Worm (Caenorhabditis elegans) whole organism, L2 larva: ENCODE data around the gene pot-1.

Source experiments
- C34F6.9 ChIP-seq: fragments of 150-350 bp; optimal IDR thresholded peaks from 2 replicates; lab custom pipeline; 2014; ENCODE audit warnings: missing biosample characterization, missing genetic modification characterization
- F13H6.1 ChIP-seq: sonication (generic microtip); optimal IDR thresholded peaks from 2 replicates; lab custom pipeline; 2016; ENCODE audit warnings: missing genetic modification characterization, missing compliant biosample characterization
- Y55F3AM.14 ChIP-seq: fragments of 200-800 bp; sonication (Bioruptor generic); optimal IDR thresholded peaks from 2 replicates; lab custom pipeline; 2018; ENCODE audit warnings: mild to moderate bottlenecking, missing genetic modification characterization, missing compliant biosample characterization
- alr-1 ChIP-seq: fragments of 150-350 bp; optimal IDR thresholded peaks from 2 replicates; lab custom pipeline; 2014; ENCODE audit warnings: missing biosample characterization, missing genetic modification characterization
- aly-2 ChIP-seq: fragments of 150-350 bp; optimal IDR thresholded peaks from 2 replicates; lab custom pipeline; 2014; ENCODE audit warnings: missing biosample characterization, missing genetic modification characterization
- ama-1 ChIP-seq: fragments of 150-350 bp; optimal IDR thresholded peaks from 2 replicates; lab custom pipeline; 2018; ENCODE audit warnings: inconsistent platforms
- blmp-1 ChIP-seq: sonication (generic microtip); optimal IDR thresholded peaks from 2 replicates; lab custom pipeline; 2017; ENCODE audit warnings: missing genetic modification characterization, mild to moderate bottlenecking, missing compliant biosample characterization, antibody characterized with exemption, moderate library complexity; ENCODE audit not compliant: insufficient read depth
- ceh-16 ChIP-seq: fragments of 150-350 bp; optimal IDR thresholded peaks from 2 replicates; lab custom pipeline; 2014; ENCODE audit warnings: missing biosample characterization, missing genetic modification characterization
- ceh-82 ChIP-seq: fragments of 150-350 bp; optimal IDR thresholded peaks from 2 replicates; lab custom pipeline; 2014; ENCODE audit warnings: missing biosample characterization, missing genetic modification characterization
- crh-2 ChIP-seq: sonication (generic microtip); optimal IDR thresholded peaks from 2 replicates; lab custom pipeline; 2017; ENCODE audit warnings: missing biosample characterization, missing genetic modification characterization
- dmd-4 ChIP-seq: sonication (generic microtip); optimal IDR thresholded peaks from 2 replicates; lab custom pipeline; 2017; ENCODE audit warnings: missing biosample characterization, missing genetic modification characterization
- egl-27 ChIP-seq: sonication (generic microtip); optimal IDR thresholded peaks from 3 replicates; lab custom pipeline; 2017; ENCODE audit warnings: missing biosample characterization, missing genetic modification reagents, missing genetic modification characterization
- elt-3 ChIP-seq: sonication (generic microtip); optimal IDR thresholded peaks from 2 replicates; lab custom pipeline; 2017; ENCODE audit warnings: missing biosample characterization, missing genetic modification characterization
- fos-1 ChIP-seq: fragments of 150-350 bp; optimal IDR thresholded peaks from 2 replicates; lab custom pipeline; 2014; ENCODE audit warnings: missing biosample characterization, missing genetic modification characterization
- gmeb-1 ChIP-seq: fragments of 150-350 bp; optimal IDR thresholded peaks from 2 replicates; lab custom pipeline; 2014; ENCODE audit warnings: missing biosample characterization, missing genetic modification characterization
- lin-11 ChIP-seq: fragments of 150-350 bp; sonication (generic microtip); optimal IDR thresholded peaks from 2 replicates; lab custom pipeline; 2014; ENCODE audit warnings: missing biosample characterization, missing genetic modification characterization, inconsistent platforms, mixed read lengths
- lin-13 ChIP-seq: fragments of 150-350 bp; optimal IDR thresholded peaks from 2 replicates; lab custom pipeline; 2014; ENCODE audit warnings: missing biosample characterization, missing genetic modification reagents, missing genetic modification characterization
- lin-39 ChIP-seq: fragments of 150-350 bp; optimal IDR thresholded peaks from 2 replicates; lab custom pipeline; 2014; ENCODE audit warnings: missing biosample characterization, missing genetic modification reagents, missing genetic modification characterization
- lsy-2 ChIP-seq, 2 experiments: fragments of 150-350 bp in 1 of 2; sonication (generic microtip) in 1 of 2; optimal IDR thresholded peaks; 2 replicates each; lab custom pipeline; 2014 to 2017; ENCODE audit warnings: missing biosample characterization in 2 of 2, missing genetic modification characterization in 2 of 2
- nhr-12 ChIP-seq: fragments of 150-350 bp; optimal IDR thresholded peaks from 2 replicates; lab custom pipeline; 2014; ENCODE audit warnings: missing biosample characterization, missing genetic modification characterization
- nhr-129 ChIP-seq: fragments of 150-350 bp; optimal IDR thresholded peaks from 2 replicates; lab custom pipeline; 2014; ENCODE audit warnings: missing biosample characterization, missing genetic modification characterization
- nhr-21 ChIP-seq: fragments of 150-350 bp; optimal IDR thresholded peaks from 2 replicates; lab custom pipeline; 2014; ENCODE audit warnings: missing biosample characterization, missing genetic modification characterization
- nhr-23 ChIP-seq: fragments of 150-350 bp; optimal IDR thresholded peaks from 2 replicates; lab custom pipeline; 2014; ENCODE audit warnings: missing biosample characterization, missing genetic modification reagents, missing genetic modification characterization
- nhr-25 ChIP-seq: fragments of 150-350 bp; sonication (generic microtip); optimal IDR thresholded peaks from 3 replicates; lab custom pipeline; 2014; ENCODE audit warnings: missing biosample characterization, missing genetic modification characterization
- nhr-6 ChIP-seq: fragments of 150-350 bp; optimal IDR thresholded peaks from 2 replicates; lab custom pipeline; 2014; ENCODE audit warnings: missing biosample characterization, missing genetic modification characterization
- peb-1 ChIP-seq: fragments of 150-350 bp; optimal IDR thresholded peaks from 2 replicates; lab custom pipeline; 2014; ENCODE audit warnings: missing biosample characterization, missing genetic modification characterization
- sem-4 ChIP-seq: fragments of 150-350 bp; optimal IDR thresholded peaks from 2 replicates; lab custom pipeline; 2014; ENCODE audit warnings: missing biosample characterization, missing genetic modification reagents, missing genetic modification characterization
- skn-1 ChIP-seq: sonication (generic microtip); optimal IDR thresholded peaks from 2 replicates; lab custom pipeline; 2017; ENCODE audit warnings: missing biosample characterization, missing genetic modification characterization
- sma-3 ChIP-seq: sonication (generic microtip); optimal IDR thresholded peaks from 2 replicates; lab custom pipeline; 2016; ENCODE audit warnings: missing genetic modification reagents, missing genetic modification characterization, missing compliant biosample characterization
- sma-9 ChIP-seq, 2 experiments: fragments of 150-350 bp in 1 of 2; sonication (generic microtip) in 1 of 2; optimal IDR thresholded peaks; 2 replicates each; lab custom pipeline; 2014 to 2016; ENCODE audit warnings: missing genetic modification characterization in 2 of 2, mild to moderate bottlenecking in 1 of 2, missing biosample characterization in 1 of 2, missing compliant biosample characterization in 1 of 2, missing genetic modification reagents in 1 of 2, moderate library complexity in 1 of 2
- snpc-4 ChIP-seq: fragments of 150-350 bp; optimal IDR thresholded peaks from 2 replicates; lab custom pipeline; 2014; ENCODE audit warnings: missing biosample characterization, missing genetic modification characterization
- unc-55 ChIP-seq: fragments of 150-350 bp; sonication (generic microtip); optimal IDR thresholded peaks from 3 replicates; lab custom pipeline; 2014; ENCODE audit warnings: missing biosample characterization, missing genetic modification reagents, missing genetic modification characterization
- unc-62 ChIP-seq: fragments of 150-350 bp; optimal IDR thresholded peaks from 2 replicates; lab custom pipeline; 2014; ENCODE audit warnings: missing biosample characterization, missing genetic modification reagents, missing genetic modification characterization
- ztf-11 ChIP-seq: sonication (generic microtip); optimal IDR thresholded peaks from 2 replicates; lab custom pipeline; 2017; ENCODE audit warnings: missing biosample characterization, missing genetic modification characterization
- ztf-4 ChIP-seq: fragments of 150-350 bp; optimal IDR thresholded peaks from 2 replicates; lab custom pipeline; 2014; ENCODE audit warnings: missing biosample characterization, missing genetic modification characterization

Gene pot-1

DNA sequence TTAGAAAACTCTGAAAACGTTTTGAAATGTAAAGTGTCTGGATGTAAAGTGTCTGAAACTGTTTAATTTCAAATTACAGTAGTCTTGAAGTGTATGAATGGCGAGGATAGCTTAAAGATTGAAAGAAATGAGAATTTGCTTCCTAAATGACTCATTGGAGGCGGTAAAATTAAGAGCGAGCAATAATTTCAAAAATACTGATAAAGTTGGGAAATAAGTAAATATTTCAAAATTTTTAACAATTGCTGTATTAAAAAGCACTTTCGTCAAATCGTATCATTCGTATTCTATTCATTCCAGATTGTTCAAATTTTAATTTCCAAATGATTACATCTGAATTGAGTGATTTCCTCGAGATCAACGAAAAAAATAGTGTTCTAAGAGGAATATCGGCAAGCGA lies 9.1 kb downstream of the pot-1 start, which contains the start of gene B0280.2:
Gene B0280.2 (plus strand): TSS at position 301 of the 400 bp plus-strand sequence.
- TF ChIP-seq dmd-4 (tag; lab: Kevin White, UChicago) (no peak), blmp-1 (tag; lab: Kevin White, UChicago) (no peak), Y55F3AM.14 (GFP tag; lab: Kevin White, UChicago) (no peak), nhr-23 (no peak), nhr-25 (tag; lab: Kevin White, UChicago) (no peak), lsy-2 (tag; optimal IDR thresholded peaks at IDR 0.05; lab: Kevin White, UChicago) (no peak), sem-4 (tag; lab: Kevin White, UChicago) (no peak), ztf-11 (tag; lab: Kevin White, UChicago) (no peak), lin-11 (tag; lab: Kevin White, UChicago) (no peak), sma-9 (GFP tag; optimal IDR thresholded peaks at IDR 0.05; lab: Kevin White, UChicago) (no peak), sma-9 (tag; optimal IDR thresholded peaks at IDR 0.05; lab: Kevin White, UChicago) (no peak), skn-1 (no peak), nhr-12 (no peak), alr-1 (tag; lab: Kevin White, UChicago) (no peak), snpc-4 (tag; lab: Kevin White, UChicago) (no peak), nhr-21 (no peak), F13H6.1 (tag; lab: Kevin White, UChicago) (no peak), lin-13 (GFP tag; lab: Kevin White, UChicago) (no peak), peb-1 (tag; lab: Kevin White, UChicago) (no peak)

DNA sequence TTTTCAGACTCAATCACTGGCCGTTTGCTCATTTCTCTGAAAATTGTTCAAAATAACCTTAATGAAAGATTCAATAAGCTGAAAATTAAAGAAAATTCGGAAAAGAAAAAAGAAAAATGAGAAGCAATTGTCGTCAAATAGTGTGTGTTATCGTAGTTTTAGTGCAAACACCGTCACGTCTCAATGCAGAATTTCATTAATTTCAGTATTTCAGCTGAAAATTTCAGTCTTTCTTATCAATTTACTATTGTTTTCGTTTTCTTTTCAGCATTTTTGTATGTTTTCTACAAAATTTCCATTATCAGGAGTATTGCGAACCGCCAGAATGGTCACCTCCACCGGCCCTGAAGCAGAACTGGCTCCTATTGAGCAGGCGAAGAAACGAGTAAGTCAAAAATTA lies 10.6 kb downstream of the pot-1 start, which contains the start of the genes B0280.9 and rpia-1:
Gene B0280.9 (minus strand): TSS at position 36 of the 400 bp plus-strand sequence.
Gene rpia-1 (plus strand): TSS at position 269 of the 400 bp plus-strand sequence.
- TF ChIP-seq ztf-4 (tag; lab: Kevin White, UChicago) (no peak), sma-9 (GFP tag; optimal IDR thresholded peaks at IDR 0.05; lab: Kevin White, UChicago) (peak; percentile 45), sma-9 (tag; optimal IDR thresholded peaks at IDR 0.05; lab: Kevin White, UChicago) (no peak), peb-1 (tag; lab: Kevin White, UChicago) (no peak), gmeb-1 (tag; lab: Kevin White, UChicago) (peak; percentile 26), unc-62 (GFP tag; lab: Kevin White, UChicago) (no peak), crh-2 (tag; lab: Kevin White, UChicago) (peak; percentile 33), lsy-2 (tag; optimal IDR thresholded peaks at IDR 0.05; lab: Kevin White, UChicago) (peak; percentile 81 to 95), nhr-6 (no peak), F13H6.1 (tag; lab: Kevin White, UChicago) (peak; percentile 7), unc-55 (GFP tag; lab: Kevin White, UChicago) (peak; percentile 60), nhr-129 (peak; percentile 38), C34F6.9 (tag; lab: Kevin White, UChicago) (peak; percentile 50)

DNA sequence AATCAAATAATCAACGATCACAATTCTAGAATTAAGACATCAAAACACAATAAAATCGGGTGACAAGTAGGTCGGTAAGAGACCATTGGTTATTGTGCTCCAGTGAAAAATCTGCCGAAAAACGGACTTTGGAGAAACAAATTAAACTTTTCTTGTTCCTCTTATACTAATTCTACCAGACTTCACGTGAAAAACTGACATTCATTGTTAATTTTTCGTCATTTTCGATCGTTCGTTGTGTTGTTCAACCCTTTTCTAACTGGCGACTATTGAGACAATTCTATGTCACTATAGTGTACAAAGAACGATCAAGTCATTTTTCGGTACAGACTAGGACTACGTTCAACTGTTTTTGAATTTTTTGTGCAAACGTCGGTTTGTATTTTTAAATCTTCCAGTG lies 13.0 kb downstream of the pot-1 start:
- peak in 1 of 2 experiments; percentile 28 for TF ChIP-seq lsy-2 (tag; optimal IDR thresholded peaks at IDR 0.05; lab: Kevin White, UChicago)
- no peak for TF ChIP-seq skn-1
- TF ChIP-seq ama-1 (lab: Kevin White, UChicago): no peak
- TF ChIP-seq elt-3 (tag; lab: Kevin White, UChicago): no peak
- peak; percentile 76 for TF ChIP-seq egl-27 (tag; lab: Kevin White, UChicago)
- peak; percentile 31 for TF ChIP-seq fos-1 (tag; lab: Kevin White, UChicago)
- no peak for TF ChIP-seq aly-2 (tag; lab: Kevin White, UChicago)
- TF ChIP-seq nhr-21: peak; percentile 32
- peak; percentile 89 for TF ChIP-seq sma-9 (GFP tag; optimal IDR thresholded peaks at IDR 0.05; lab: Kevin White, UChicago)
- TF ChIP-seq sma-9 (tag; optimal IDR thresholded peaks at IDR 0.05; lab: Kevin White, UChicago): no peak
- peak; percentile 21 for TF ChIP-seq gmeb-1 (tag; lab: Kevin White, UChicago)
- TF ChIP-seq sma-3: peak; percentile 57
- TF ChIP-seq lin-39 (tag; lab: Kevin White, UChicago): no peak
- peak; percentile 36 for TF ChIP-seq nhr-129
- no peak for TF ChIP-seq nhr-6
- TF ChIP-seq ceh-16 (tag; lab: Kevin White, UChicago): no peak
- no peak for TF ChIP-seq ceh-82 (tag; lab: Kevin White, UChicago)
- peak; percentile 58 for TF ChIP-seq nhr-25 (tag; lab: Kevin White, UChicago)
- TF ChIP-seq crh-2 (tag; lab: Kevin White, UChicago): peak; percentile 65
- TF ChIP-seq ztf-11 (tag; lab: Kevin White, UChicago): no peak
- TF ChIP-seq snpc-4 (tag; lab: Kevin White, UChicago): no peak
- no peak for TF ChIP-seq C34F6.9 (tag; lab: Kevin White, UChicago)
